Worm (Caenorhabditis elegans): Measurements from ENCODE around the gene phy-4.
A peak's percentile ranks its signal among the peaks of the same experiment; 100 is the strongest.

Gene phy-4

ce11 chrV:19520130-19520529 lies 6.7 kb upstream of the phy-4 start (continued):
- TF ChIP-seq hrde-1 (tag; optimal IDR thresholded peaks at IDR 0.05; ENCODE audit: borderline replicate concordance) (no peak), nhr-120 (GFP tag; IDR thresholded peaks at IDR 0.05) (no peak), let-607 (tag; optimal IDR thresholded peaks at IDR 0.05) (peak in 1 of 2 experiments; percentile 19), dpff-1 (tag; optimal IDR thresholded peaks at IDR 0.05) (no peak), ztf-25 (GFP tag; IDR thresholded peaks at IDR 0.05) (0 out of 2 replicates have a peak, but pooled peaks have one; percentile 51), snpc-1.1 (tag; optimal IDR thresholded peaks at IDR 0.05; ENCODE audit: insufficient read depth) (no peak), hsf-1 (GFP tag; IDR thresholded peaks at IDR 0.05) (0 out of 2 replicates have a peak, but pooled peaks have one; percentile 11)

- no peak for TF ChIP-seq snpc-4 (GFP tag; optimal IDR thresholded peaks at IDR 0.05)
- peak in 2 of 4 experiments; percentile 25 to 36 for TF ChIP-seq snpc-4 (tag; optimal IDR thresholded peaks at IDR 0.05)
- peak; percentile 36 for TF ChIP-seq F57C9.4 (tag; optimal IDR thresholded peaks at IDR 0.05)
- peak; percentile 70 for TF ChIP-seq ekl-4 (GFP tag; IDR thresholded peaks at IDR 0.05)
- TF ChIP-seq somi-1 (GFP tag; optimal IDR thresholded peaks at IDR 0.05), result no peak
- TF ChIP-seq tbp1 (GFP tag; optimal IDR thresholded peaks at IDR 0.05), result no peak
- peak; percentile 32; the same call in 1 of the 2 replicates for TF ChIP-seq C06A6.2 (GFP tag; conservative IDR thresholded peaks at IDR 0.05)
- TF ChIP-seq B0019.2 (GFP tag; conservative IDR thresholded peaks at IDR 0.05), result no peak
- no peak for TF ChIP-seq fkh-3 (tag; optimal IDR thresholded peaks at IDR 0.05)
- peak; percentile 36 for TF ChIP-seq ceh-100 (GFP tag; IDR thresholded peaks at IDR 0.05)
- no peak for TF ChIP-seq nhr-120 (GFP tag; IDR thresholded peaks at IDR 0.05)
- TF ChIP-seq die-1 (tag; optimal IDR thresholded peaks at IDR 0.05), result no peak
- TF ChIP-seq let-607 (tag; optimal IDR thresholded peaks at IDR 0.05), result peak in 1 of 2 experiments; percentile 1
- TF ChIP-seq hlh-26 (GFP tag; conservative IDR thresholded peaks at IDR 0.05), result no peak
- TF ChIP-seq egl-18 (GFP tag; IDR thresholded peaks at IDR 0.05), result no peak
- no peak for TF ChIP-seq ccch-3 (GFP tag; optimal IDR thresholded peaks at IDR 0.05)
- TF ChIP-seq dpl-1 (GFP tag; optimal IDR thresholded peaks at IDR 0.05), result no peak
- TF ChIP-seq attf-3 (GFP tag; conservative IDR thresholded peaks at IDR 0.05), result no peak
- no peak for TF ChIP-seq hlh-12 (tag; optimal IDR thresholded peaks at IDR 0.05)
- TF ChIP-seq tbx-9 (tag; optimal IDR thresholded peaks at IDR 0.05; ENCODE audit: borderline replicate concordance), result no peak
- TF ChIP-seq akir-1 (GFP tag; optimal IDR thresholded peaks at IDR 0.05), result no peak
- 0 out of 2 replicates have a peak, but pooled peaks have one; percentile 67 for TF ChIP-seq aptf-3 (GFP tag; IDR thresholded peaks at IDR 0.05)
- peak; percentile 28; the same call in 1 of the 2 replicates for TF ChIP-seq hmg-1.2 (GFP tag; IDR thresholded peaks at IDR 0.05)
- peak; percentile 10 for TF ChIP-seq K12H6.12 (tag; optimal IDR thresholded peaks at IDR 0.05)
- peak; percentile 43 for TF ChIP-seq chd-7 (tag; optimal IDR thresholded peaks at IDR 0.05)
- no peak for TF ChIP-seq C17E4.6 (GFP tag; IDR thresholded peaks at IDR 0.05)
- TF ChIP-seq mcd-1 (GFP tag; IDR thresholded peaks at IDR 0.05), result peak; percentile 45; the same call in 1 of the 2 replicates
- no peak for TF ChIP-seq nhr-27 (tag; optimal IDR thresholded peaks at IDR 0.05)
- TF ChIP-seq F10E7.11 (tag; optimal IDR thresholded peaks at IDR 0.05), result peak; percentile 27
- TF ChIP-seq madf-8 (GFP tag; conservative IDR thresholded peaks at IDR 0.05), result no peak
- TF ChIP-seq egl-44 (GFP tag; IDR thresholded peaks at IDR 0.05), result no peak
- TF ChIP-seq lin-35 (GFP tag; optimal IDR thresholded peaks at IDR 0.05), result peak in 1 of 3 experiments; percentile 45
- TF ChIP-seq pbrm-1 (GFP tag; IDR thresholded peaks at IDR 0.05), result 0 out of 2 replicates have a peak, but pooled peaks have one; percentile 24
- no peak for TF ChIP-seq ceh-40 (GFP tag; IDR thresholded peaks at IDR 0.05)
- peak; percentile 8 for TF ChIP-seq F57A8.1 (GFP tag; optimal IDR thresholded peaks at IDR 0.05)
- TF ChIP-seq lir-1 (GFP tag; conservative IDR thresholded peaks at IDR 0.05), result no peak
- no peak for TF ChIP-seq snpc-1.3 (tag; optimal IDR thresholded peaks at IDR 0.05; ENCODE audit: insufficient read depth)
- no peak for TF ChIP-seq let-526 (GFP tag; IDR thresholded peaks at IDR 0.05)
- no peak for TF ChIP-seq lag-1 (GFP tag; IDR thresholded peaks at IDR 0.05)
- peak; percentile 90 for TF ChIP-seq zim-3 (tag; optimal IDR thresholded peaks at IDR 0.05)
- no peak for TF ChIP-seq B0261.1 (tag; optimal IDR thresholded peaks at IDR 0.05)
Observed at ce11 chrV:19519511-19519934, 6.1 kb upstream of the phy-4 start.

All from whole organism, young adult.